Worm (Caenorhabditis elegans) whole organism, L3 larva: Measurements from ENCODE around the gene hmit-1.3.

Experiments used
- ama-1 ChIP-seq: fragments of 150-350 bp; optimal IDR thresholded peaks from 2 replicates; lab custom pipeline; 2018
- ceh-28 ChIP-seq: fragments of 150-350 bp; optimal IDR thresholded peaks from 2 replicates; lab custom pipeline; 2014; ENCODE audit warnings: missing biosample characterization, missing genetic modification reagents, missing genetic modification characterization
- ceh-82 ChIP-seq: fragments of 150-350 bp; optimal IDR thresholded peaks from 2 replicates; lab custom pipeline; 2014; ENCODE audit warnings: missing biosample characterization, missing genetic modification characterization
- elt-1 ChIP-seq: fragments of 150-350 bp; optimal IDR thresholded peaks from 2 replicates; lab custom pipeline; 2014; ENCODE audit warnings: missing biosample characterization, missing genetic modification characterization
- elt-2 ChIP-seq: sonication (generic microtip); optimal IDR thresholded peaks from 2 replicates; lab custom pipeline; 2016; ENCODE audit warnings: missing genetic modification reagents, mild to moderate bottlenecking, missing genetic modification characterization, missing compliant biosample characterization
- fkh-10 ChIP-seq: sonication (generic microtip); optimal IDR thresholded peaks from 2 replicates; lab custom pipeline; 2017; ENCODE audit warnings: missing biosample characterization, missing genetic modification reagents, missing genetic modification characterization
- jun-1 ChIP-seq: fragments of 150-350 bp; optimal IDR thresholded peaks from 2 replicates; lab custom pipeline; 2014; ENCODE audit warnings: missing biosample characterization, missing genetic modification reagents, missing genetic modification characterization
- nhr-237 ChIP-seq: fragments of 150-350 bp; optimal IDR thresholded peaks from 2 replicates; lab custom pipeline; 2014; ENCODE audit warnings: missing biosample characterization, missing genetic modification characterization
- nhr-43 ChIP-seq: sonication (generic microtip); optimal IDR thresholded peaks from 2 replicates; lab custom pipeline; 2016; ENCODE audit warnings: mild to moderate bottlenecking, missing genetic modification characterization, missing compliant biosample characterization; ENCODE audit not compliant: poor library complexity, severe bottlenecking
- pqm-1 ChIP-seq: fragments of 150-350 bp; optimal IDR thresholded peaks from 2 replicates; lab custom pipeline; 2017; ENCODE audit warnings: missing biosample characterization, missing genetic modification characterization, inconsistent platforms
- skn-1 ChIP-seq: fragments of 150-350 bp; optimal IDR thresholded peaks from 2 replicates; lab custom pipeline; 2014; ENCODE audit warnings: missing biosample characterization, missing genetic modification characterization
- snpc-4 ChIP-seq: fragments of 150-350 bp; optimal IDR thresholded peaks from 2 replicates; lab custom pipeline; 2014; ENCODE audit warnings: missing biosample characterization, missing genetic modification characterization
- zag-1 ChIP-seq: fragments of 150-350 bp; optimal IDR thresholded peaks from 2 replicates; lab custom pipeline; 2014; ENCODE audit warnings: missing biosample characterization, missing genetic modification characterization

DNA sequence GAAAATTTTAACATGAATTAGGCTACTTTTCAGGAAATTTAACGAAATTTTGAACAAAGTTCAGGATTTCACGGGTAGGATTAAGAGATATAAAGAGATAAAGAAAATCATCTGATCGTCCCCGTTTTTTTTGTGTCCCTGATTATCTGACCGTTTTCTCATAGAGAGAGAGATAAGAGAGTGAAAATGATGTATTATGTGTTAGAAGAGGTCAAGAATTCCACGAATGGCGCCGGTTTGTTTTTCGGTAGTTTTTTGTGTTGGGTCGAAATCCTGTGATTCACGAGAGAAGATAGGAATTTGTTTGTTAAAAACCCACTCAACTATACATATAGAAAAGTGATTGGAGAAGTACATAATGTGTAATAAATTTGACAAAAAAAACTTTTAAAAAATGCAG lies 32.3 kb downstream of the hmit-1.3 start:
- TF ChIP-seq snpc-4 (tag; lab: Kevin White, UChicago), result no peak
- TF ChIP-seq fkh-10 (GFP tag; lab: Kevin White, UChicago), result no peak
- no peak for TF ChIP-seq zag-1 (tag; lab: Kevin White, UChicago)
- TF ChIP-seq elt-2 (tag; lab: Kevin White, UChicago), result no peak
- TF ChIP-seq ceh-28 (tag; lab: Kevin White, UChicago), result no peak
- TF ChIP-seq ama-1 (lab: Kevin White, UChicago), result no peak
- no peak for TF ChIP-seq nhr-43 (tag; lab: Kevin White, UChicago)
- TF ChIP-seq elt-1 (tag; lab: Kevin White, UChicago), result no peak
- TF ChIP-seq nhr-237, result no peak
- TF ChIP-seq pqm-1 (tag; lab: Kevin White, UChicago), result no peak
- no peak for TF ChIP-seq ceh-82 (tag; lab: Kevin White, UChicago)
- no peak for TF ChIP-seq skn-1 (tag; lab: Kevin White, UChicago)
- no peak for TF ChIP-seq jun-1 (tag; lab: Kevin White, UChicago)
